Worm (Caenorhabditis elegans): ENCODE results near the gene pals-39.

pals-39 gene

ce11 chrV:12408525-12408924 lies 35.1 kb downstream of the pals-39 start, which contains the start of gene cdr-4:
cdr-4 (minus strand) TSS chrV:12408625.
- TF ChIP-seq nhr-28 (tag; optimal IDR thresholded peaks at IDR 0.05) (no peak), mdl-1 (tag; optimal IDR thresholded peaks at IDR 0.05) (no peak), skn-1 (tag; optimal IDR thresholded peaks at IDR 0.05) (no peak), T26A8.4 (GFP tag; IDR thresholded peaks at IDR 0.05) (no peak), zfp-2 (tag; optimal IDR thresholded peaks at IDR 0.05) (no peak), F44E2.7 (GFP tag; IDR thresholded peaks at IDR 0.05) (no peak), jun-1 (tag; optimal IDR thresholded peaks at IDR 0.05) (no peak), egl-27 (tag; optimal IDR thresholded peaks at IDR 0.05) (no peak), nhr-77 (tag; optimal IDR thresholded peaks at IDR 0.05) (no peak), ztf-7 (tag; optimal IDR thresholded peaks at IDR 0.05) (no peak), tag-97 (GFP tag; IDR thresholded peaks at IDR 0.05) (no peak), pha-4 (GFP tag; IDR thresholded peaks at IDR 0.05) (no peak), pha-4 (tag; optimal IDR thresholded peaks at IDR 0.05) (no peak), lin-1 (GFP tag; IDR thresholded peaks at IDR 0.05) (no peak), spr-1 (tag; optimal IDR thresholded peaks at IDR 0.05) (no peak), nhr-48 (tag; optimal IDR thresholded peaks at IDR 0.05) (no peak), daf-8 (GFP tag; IDR thresholded peaks at IDR 0.05) (no peak)

ce11 chrV:12406514-12406913 lies 37.1 kb downstream of the pals-39 start:
- peak in 1 of 2 experiments; percentile 82 for TF ChIP-seq unc-62 (GFP tag; optimal IDR thresholded peaks at IDR 0.05 in 1 of 2)
- TF ChIP-seq unc-62 (tag; optimal IDR thresholded peaks at IDR 0.05), result no peak
- no peak for TF ChIP-seq daf-16 (GFP tag; optimal IDR thresholded peaks at IDR 0.05)
- no peak for TF ChIP-seq daf-16 (tag; optimal IDR thresholded peaks at IDR 0.05)
- peak; percentile 78; the same call in 1 of the 2 replicates for TF ChIP-seq set-16 (GFP tag; IDR thresholded peaks at IDR 0.05)
- TF ChIP-seq Y105C5A.15 (GFP tag; IDR thresholded peaks at IDR 0.05), result 0 out of 2 replicates have a peak, but pooled peaks have one; percentile 36
- TF ChIP-seq nhr-42 (GFP tag; IDR thresholded peaks at IDR 0.05), result no peak

- no peak for TF ChIP-seq mes-2 (tag; optimal IDR thresholded peaks at IDR 0.05; ENCODE audit: poor library complexity, severe bottlenecking)
- no peak for TF ChIP-seq zip-2 (tag; optimal IDR thresholded peaks at IDR 0.05)
- TF ChIP-seq Y75B8A.6 (GFP tag; IDR thresholded peaks at IDR 0.05), result no peak
- no peak for TF ChIP-seq lim-7 (GFP tag; IDR thresholded peaks at IDR 0.05)
- no peak for TF ChIP-seq ztf-7 (tag; optimal IDR thresholded peaks at IDR 0.05)
- TF ChIP-seq lin-13 (GFP tag; optimal IDR thresholded peaks at IDR 0.05), result no peak
- TF ChIP-seq skn-1 (tag; optimal IDR thresholded peaks at IDR 0.05), result no peak
- no peak for TF ChIP-seq unc-62 (GFP tag; optimal IDR thresholded peaks at IDR 0.05 in 1 of 2)
- no peak for TF ChIP-seq unc-62 (tag; optimal IDR thresholded peaks at IDR 0.05)
- TF ChIP-seq nhr-41 (GFP tag; IDR thresholded peaks at IDR 0.05), result no peak
- TF ChIP-seq zfp-2 (tag; optimal IDR thresholded peaks at IDR 0.05), result no peak
- no peak for TF ChIP-seq Y105C5A.15 (GFP tag; IDR thresholded peaks at IDR 0.05)
- TF ChIP-seq zip-11 (GFP tag; IDR thresholded peaks at IDR 0.05), result no peak
- no peak for TF ChIP-seq arid-1 (GFP tag; conservative IDR thresholded peaks at IDR 0.05)
- no peak for TF ChIP-seq aha-1 (tag)
- TF ChIP-seq mxl-2 (GFP tag; conservative IDR thresholded peaks at IDR 0.05), result no peak
- TF ChIP-seq attf-4 (tag; optimal IDR thresholded peaks at IDR 0.05), result no peak
- no peak for TF ChIP-seq lin-15B (tag; optimal IDR thresholded peaks at IDR 0.05)
- no peak for TF ChIP-seq unc-130 (GFP tag; optimal IDR thresholded peaks at IDR 0.05)
- TF ChIP-seq dpl-1 (GFP tag; optimal IDR thresholded peaks at IDR 0.05), result no peak
Measured at ce11 chrV:12405929-12406328, 37.7 kb downstream of the pals-39 start, which contains the start of gene K01D12.10. K01D12.10 (plus strand) TSS chrV:12406229.

ce11 chrV:12404544-12404943 lies 39.1 kb downstream of the pals-39 start, which contains the start of gene K01D12.9:
K01D12.9 (minus strand) TSS chrV:12404644.
- TF ChIP-seq nhr-11 (tag; optimal IDR thresholded peaks at IDR 0.05) (no peak), nhr-48 (tag; optimal IDR thresholded peaks at IDR 0.05) (peak; percentile 2), nhr-77 (tag; optimal IDR thresholded peaks at IDR 0.05) (no peak), daf-19 (GFP tag; conservative IDR thresholded peaks at IDR 0.05) (no peak)

Data from whole organism, L4 larva.